Fruit fly (Drosophila melanogaster): ENCODE results near the gene Pdf.

Pdf gene

DNA sequence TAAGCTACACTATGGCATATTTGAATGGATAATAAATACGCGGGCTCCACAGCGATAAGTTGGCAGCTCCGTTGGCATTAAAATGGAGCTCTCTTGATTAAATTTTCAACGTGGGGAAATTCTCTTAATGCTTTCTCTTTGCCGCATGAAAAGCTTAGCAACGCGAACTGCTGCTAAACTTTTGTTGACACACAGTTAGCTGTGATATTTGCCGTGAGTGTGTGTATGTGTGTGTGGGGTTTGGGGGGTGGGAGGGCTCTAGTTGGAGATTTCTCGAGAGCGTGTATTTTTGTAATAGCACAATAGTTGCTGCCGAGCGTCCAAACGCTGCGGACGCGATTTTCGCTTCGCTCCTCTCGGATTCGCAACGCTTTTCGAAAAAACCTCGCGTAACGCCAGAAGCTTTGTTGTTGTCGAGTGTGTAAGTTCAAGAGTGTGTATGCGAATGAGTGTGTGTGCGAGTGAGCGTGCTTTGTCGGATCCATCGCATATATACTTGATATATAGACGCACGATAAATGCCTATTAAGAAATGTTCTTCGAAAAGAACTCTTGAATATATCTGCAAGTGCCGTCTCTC lies 5.4 kb upstream of the Pdf start, which contains the start of gene CG5455 (continued):
- TF ChIP-seq zfh2 (GFP tag; optimal IDR thresholded peaks at IDR 0.05) (peak; percentile 7), yki (optimal IDR thresholded peaks at IDR 0.05) (no peak), Doc3 (GFP tag; IDR thresholded peaks at IDR 0.05; ENCODE audit: partially characterized antibody) (no peak), pnt (GFP tag; optimal IDR thresholded peaks at IDR 0.05) (no peak), ham (GFP tag; IDR thresholded peaks at IDR 0.05) (0 out of 2 replicates have a peak, but pooled peaks have one; percentile 19), fd64A (GFP tag; optimal IDR thresholded peaks at IDR 0.05) (peak; percentile 48), NfI (GFP tag; optimal IDR thresholded peaks at IDR 0.05) (peak; percentile 16), Lim3 (GFP tag; IDR thresholded peaks at IDR 0.05) (no peak), CG17328 (GFP tag; IDR thresholded peaks at IDR 0.05) (0 out of 2 replicates have a peak, but pooled peaks have one; percentile 29), Drgx (GFP tag; IDR thresholded peaks at IDR 0.05) (peak; percentile 77), CG15514 (GFP tag; optimal IDR thresholded peaks at IDR 0.05) (peak; percentile 73), Sry-δ (GFP tag; optimal IDR thresholded peaks at IDR 0.05) (no peak), al (GFP tag; IDR thresholded peaks at IDR 0.05) (0 out of 2 replicates have a peak, but pooled peaks have one; percentile 31), Sin3A (optimal IDR thresholded peaks at IDR 0.05) (no peak), knrl (GFP tag; IDR thresholded peaks at IDR 0.05; ENCODE audit: partially characterized antibody) (no peak; the same call in 2 of the 3 replicates), NK7.1 (GFP tag; optimal IDR thresholded peaks at IDR 0.05) (no peak), gcm2 (GFP tag; optimal IDR thresholded peaks at IDR 0.05) (no peak), crc (GFP tag; optimal IDR thresholded peaks at IDR 0.05) (no peak), repo (GFP tag; optimal IDR thresholded peaks at IDR 0.05) (peak; percentile 11), tll (GFP tag; optimal IDR thresholded peaks at IDR 0.05) (no peak), CG16779 (GFP tag; IDR thresholded peaks at IDR 0.05) (peak; percentile 79), Six4 (GFP tag; optimal IDR thresholded peaks at IDR 0.05) (no peak), H15 (GFP tag; IDR thresholded peaks at IDR 0.05) (no peak), D19B (GFP tag; optimal IDR thresholded peaks at IDR 0.05) (no peak), gt (GFP tag; IDR thresholded peaks at IDR 0.05) (no peak), stc (GFP tag; IDR thresholded peaks at IDR 0.05) (peak; percentile 53; the same call in 1 of the 2 replicates), CG5245 (GFP tag; optimal IDR thresholded peaks at IDR 0.05) (no peak), corto (GFP tag; optimal IDR thresholded peaks at IDR 0.05) (no peak), Hand (GFP tag; optimal IDR thresholded peaks at IDR 0.05) (peak; percentile 35), Optix (GFP tag; IDR thresholded peaks at IDR 0.05) (peak; percentile 12; the same call in 1 of the 3 replicates), trem (tag; optimal IDR thresholded peaks at IDR 0.05) (peak; percentile 96), pfk (GFP tag; optimal IDR thresholded peaks at IDR 0.05) (peak; percentile 41), Sox100B (GFP tag; optimal IDR thresholded peaks at IDR 0.05) (no peak), BtbVII (GFP tag; optimal IDR thresholded peaks at IDR 0.05) (peak; percentile 76), CG18476 (GFP tag; optimal IDR thresholded peaks at IDR 0.05) (no peak), Nf-YC (tag; optimal IDR thresholded peaks at IDR 0.05) (peak; percentile 47), zfh1 (GFP tag; IDR thresholded peaks at IDR 0.05) (0 out of 3 replicates have a peak, but pooled peaks have one; percentile 24), CG6813 (GFP tag; optimal IDR thresholded peaks at IDR 0.05) (peak; percentile 71), CG6272 (GFP tag; IDR thresholded peaks at IDR 0.05) (0 out of 2 replicates have a peak, but pooled peaks have one; percentile 13), schlank (tag; optimal IDR thresholded peaks at IDR 0.05) (peak; percentile 46), ftz-f1 (GFP tag; optimal IDR thresholded peaks at IDR 0.05) (peak; percentile 81), NC2β (GFP tag; optimal IDR thresholded peaks at IDR 0.05) (no peak), CG2129 (GFP tag; IDR thresholded peaks at IDR 0.05; ENCODE audit: partially characterized antibody) (no peak), jigr1 (GFP tag; IDR thresholded peaks at IDR 0.05) (no peak), CG17568 (GFP tag; optimal IDR thresholded peaks at IDR 0.05) (peak; percentile 59), phol (tag; optimal IDR thresholded peaks at IDR 0.05) (no peak), shn (GFP tag; optimal IDR thresholded peaks at IDR 0.05) (no peak), Hsf (GFP tag; optimal IDR thresholded peaks at IDR 0.05) (no peak), ato (GFP tag; IDR thresholded peaks at IDR 0.05; ENCODE audit: partially characterized antibody) (0 out of 2 replicates have a peak, but pooled peaks have one; percentile 28), btn (GFP tag; optimal IDR thresholded peaks at IDR 0.05) (no peak)

All from whole organism, embryonic.